Fruit fly (Drosophila melanogaster): ENCODE measurements around the gene Mst87F.

The Mst87F gene

DNA sequence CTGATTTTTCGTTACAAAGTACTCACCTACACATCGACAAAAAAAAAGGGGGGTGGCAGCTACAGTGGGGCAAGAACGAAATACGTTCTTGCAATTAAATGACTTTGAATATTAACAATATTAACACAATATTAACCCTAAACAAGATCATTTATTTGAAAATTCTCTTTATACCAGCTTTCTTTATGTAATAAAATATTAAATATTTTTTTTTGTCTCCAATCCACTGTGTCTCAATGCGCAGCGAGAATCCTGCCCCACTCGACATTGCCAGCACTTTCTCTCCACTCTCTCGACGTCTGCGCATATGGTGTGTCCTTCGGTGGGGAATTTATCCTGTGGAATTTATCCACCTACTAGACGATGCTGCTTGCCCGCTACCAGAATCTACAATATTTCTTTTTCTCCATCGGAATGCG is 27.4 kb downstream of the Mst87F start (continued):
- peak; percentile 34; the same call in 1 of the 2 replicates for TF ChIP-seq CG13287 (GFP tag; IDR thresholded peaks at IDR 0.05; ENCODE audit: partially characterized antibody)
- peak; percentile 90 for TF ChIP-seq HHEX (GFP tag; optimal IDR thresholded peaks at IDR 0.05)
- TF ChIP-seq repo (GFP tag; optimal IDR thresholded peaks at IDR 0.05), result no peak
- peak; percentile 97 for TF ChIP-seq lab (GFP tag; optimal IDR thresholded peaks at IDR 0.05)
- TF ChIP-seq Ravus (GFP tag; IDR thresholded peaks at IDR 0.05), result peak; percentile 72
- peak; percentile 4 for TF ChIP-seq CG3163 (GFP tag; optimal IDR thresholded peaks at IDR 0.05)
- TF ChIP-seq Deaf1 (tag; optimal IDR thresholded peaks at IDR 0.05), result peak; percentile 32
- TF ChIP-seq hth (optimal IDR thresholded peaks at IDR 0.05), result no peak
- TF ChIP-seq usp (GFP tag; optimal IDR thresholded peaks at IDR 0.05), result no peak
- peak; percentile 87 for TF ChIP-seq CG13296 (GFP tag; optimal IDR thresholded peaks at IDR 0.05)
- peak; percentile 87 for TF ChIP-seq CG6813 (GFP tag; optimal IDR thresholded peaks at IDR 0.05)
- peak; percentile 16 for TF ChIP-seq Mes4 (GFP tag; optimal IDR thresholded peaks at IDR 0.05)
- peak; percentile 35 for TF ChIP-seq CG33213 (GFP tag; optimal IDR thresholded peaks at IDR 0.05)
- TF ChIP-seq ato (GFP tag; IDR thresholded peaks at IDR 0.05; ENCODE audit: partially characterized antibody), result no peak
- TF ChIP-seq HLH4C (GFP tag; IDR thresholded peaks at IDR 0.05; ENCODE audit: partially characterized antibody), result 0 out of 3 replicates have a peak, but pooled peaks have one; percentile 12
- TF ChIP-seq MBD-R2 (GFP tag; IDR thresholded peaks at IDR 0.05), result peak; percentile 91
- no peak for TF ChIP-seq Scr (GFP tag; IDR thresholded peaks at IDR 0.05; ENCODE audit: partially characterized antibody)
- TF ChIP-seq emc (GFP tag; optimal IDR thresholded peaks at IDR 0.05), result no peak
- TF ChIP-seq CG10565 (GFP tag; optimal IDR thresholded peaks at IDR 0.05), result no peak
- TF ChIP-seq CG13894 (tag; optimal IDR thresholded peaks at IDR 0.05), result peak; percentile 95
- peak; percentile 92 for TF ChIP-seq CG7372 (GFP tag; IDR thresholded peaks at IDR 0.05)
- TF ChIP-seq CG10274 (GFP tag; optimal IDR thresholded peaks at IDR 0.05), result peak; percentile 73
- TF ChIP-seq pros (GFP tag; optimal IDR thresholded peaks at IDR 0.05), result no peak
- TF ChIP-seq danr (GFP tag; IDR thresholded peaks at IDR 0.05), result peak; percentile 74
- TF ChIP-seq btn (GFP tag; optimal IDR thresholded peaks at IDR 0.05), result no peak
- TF ChIP-seq nerfin-1 (tag; optimal IDR thresholded peaks at IDR 0.05), result peak; percentile 99
- no peak for TF ChIP-seq p53 (GFP tag; optimal IDR thresholded peaks at IDR 0.05)
- TF ChIP-seq CG14050 (GFP tag; IDR thresholded peaks at IDR 0.05), result peak; percentile 90
- peak; percentile 85 for TF ChIP-seq gsb-n (tag; optimal IDR thresholded peaks at IDR 0.05)
- peak; percentile 62 for TF ChIP-seq sug (tag; optimal IDR thresholded peaks at IDR 0.05)
- peak; percentile 72 for TF ChIP-seq tio (GFP tag; optimal IDR thresholded peaks at IDR 0.05)
- TF ChIP-seq CG8388 (GFP tag; optimal IDR thresholded peaks at IDR 0.05), result peak; percentile 80
- peak; percentile 79 for TF ChIP-seq Chrac-16 (GFP tag; optimal IDR thresholded peaks at IDR 0.05)
- peak; percentile 81 for TF ChIP-seq CG12219 (GFP tag; optimal IDR thresholded peaks at IDR 0.05)
- TF ChIP-seq CG15269 (tag; optimal IDR thresholded peaks at IDR 0.05), result peak; percentile 93
- peak; percentile 88 for TF ChIP-seq CG2889 (GFP tag; IDR thresholded peaks at IDR 0.05)
- peak; percentile 16 for TF ChIP-seq CG3995 (GFP tag; optimal IDR thresholded peaks at IDR 0.05)
- peak; percentile 82 for TF ChIP-seq nau (GFP tag; optimal IDR thresholded peaks at IDR 0.05)
- peak; percentile 25 for TF ChIP-seq pnt (GFP tag; optimal IDR thresholded peaks at IDR 0.05)
- peak; percentile 90 for TF ChIP-seq NfI (GFP tag; optimal IDR thresholded peaks at IDR 0.05)
- TF ChIP-seq CG3281 (GFP tag; optimal IDR thresholded peaks at IDR 0.05), result peak; percentile 92
- TF ChIP-seq CG10959 (GFP tag; IDR thresholded peaks at IDR 0.05), result peak; percentile 90
- peak; percentile 69 for TF ChIP-seq CG10654 (GFP tag; optimal IDR thresholded peaks at IDR 0.05)
- TF ChIP-seq CG8281 (tag; optimal IDR thresholded peaks at IDR 0.05), result peak; percentile 63
- peak; percentile 50 for TF ChIP-seq Lhr (GFP tag; optimal IDR thresholded peaks at IDR 0.05)
- peak; percentile 95 for TF ChIP-seq so (GFP tag; IDR thresholded peaks at IDR 0.05)
- peak; percentile 39 for TF ChIP-seq zfh2 (GFP tag; optimal IDR thresholded peaks at IDR 0.05)
- peak; percentile 92 for TF ChIP-seq CG14441 (GFP tag; IDR thresholded peaks at IDR 0.05)
- TF ChIP-seq CG3847 (GFP tag; IDR thresholded peaks at IDR 0.05), result peak; percentile 93
- peak; percentile 34 for TF ChIP-seq grn (GFP tag; optimal IDR thresholded peaks at IDR 0.05)
- TF ChIP-seq ase (GFP tag; IDR thresholded peaks at IDR 0.05), result peak; percentile 90
